Worm (Caenorhabditis elegans) whole organism, L4/young adult: ENCODE measurements around the gene his-39.

ENCODE experiments used
- W03F9.2 ChIP-seq: fragments of 150-350 bp; optimal IDR thresholded peaks from 2 replicates; lab custom pipeline; 2014; ENCODE audit warnings: missing biosample characterization, missing genetic modification characterization
- dao-5 ChIP-seq: sonication (generic microtip); optimal IDR thresholded peaks from 2 replicates; lab custom pipeline; 2016; ENCODE audit warnings: missing genotype, missing genetic modification characterization, moderate library complexity, missing compliant biosample characterization
- him-1 ChIP-seq: sonication (generic microtip); optimal IDR thresholded peaks from 2 replicates; lab custom pipeline; 2016; ENCODE audit warnings: missing genotype, missing genetic modification reagents, missing genetic modification characterization, missing compliant biosample characterization

DNA sequence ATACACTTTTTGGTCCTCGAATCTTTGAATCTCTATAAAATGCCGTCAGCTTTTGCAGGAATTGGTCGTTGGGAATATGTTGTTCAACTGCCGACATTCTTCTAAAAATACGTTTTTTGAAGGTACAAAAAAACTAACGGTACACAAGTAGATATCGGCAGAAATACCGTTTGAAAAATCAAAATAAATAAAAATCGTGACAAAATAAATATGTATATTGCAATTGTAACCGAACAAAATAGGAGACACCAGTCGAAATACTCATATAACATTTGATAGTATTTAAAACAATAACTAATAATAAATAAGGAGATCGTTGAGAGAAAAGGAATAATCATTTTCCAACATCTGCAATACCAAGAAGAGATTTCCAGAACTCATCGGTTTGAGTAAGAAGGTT lies 28.8 kb downstream of the his-39 start, which contains the start of gene F25G6.8:
- no peak for TF ChIP-seq him-1 (tag; lab: Kevin White, UChicago)
- no peak for TF ChIP-seq W03F9.2 (tag; lab: Kevin White, UChicago)
- no peak for TF ChIP-seq dao-5 (tag; lab: Kevin White, UChicago)
